Worm (Caenorhabditis elegans) whole organism, L1 larva: ENCODE measurements around the gene trpp-3.

ENCODE experiments used
- ama-1 ChIP-seq: fragments of 150-350 bp; optimal IDR thresholded peaks from 2 replicates; lab custom pipeline; 2014
- ets-5 ChIP-seq: fragments of 200-800 bp; sonication (Bioruptor generic); IDR thresholded peaks from 2 replicates; pipeline ENCODE4 v1.3.6; 2022; ENCODE audit warnings: missing genetic modification characterization, missing compliant biosample characterization
- fos-1 ChIP-seq: fragments of 150-350 bp; optimal IDR thresholded peaks from 2 replicates; lab custom pipeline; 2014; ENCODE audit warnings: missing biosample characterization, missing genetic modification characterization
- grh-1 ChIP-seq: fragments of 200-800 bp; sonication (Bioruptor generic); IDR thresholded peaks from 2 replicates; pipeline ENCODE4 v1.3.6; 2022; ENCODE audit warnings: missing genetic modification reagents, missing genetic modification characterization, missing compliant biosample characterization
- isw-1 ChIP-seq: fragments of 200-800 bp; sonication (Bioruptor generic); IDR thresholded peaks from 2 replicates; pipeline ENCODE4 v1.3.6; 2022; ENCODE audit warnings: missing genetic modification characterization, missing compliant biosample characterization
- jun-1 ChIP-seq: fragments of 150-350 bp; optimal IDR thresholded peaks from 2 replicates; lab custom pipeline; 2014; ENCODE audit warnings: missing biosample characterization, missing genetic modification reagents, missing genetic modification characterization
- nhr-11 ChIP-seq: fragments of 150-350 bp; optimal IDR thresholded peaks from 2 replicates; lab custom pipeline; 2014; ENCODE audit warnings: missing biosample characterization, missing genetic modification characterization
- nhr-12 ChIP-seq: sonication (generic microtip); optimal IDR thresholded peaks from 2 replicates; lab custom pipeline; 2017; ENCODE audit warnings: missing biosample characterization, missing genetic modification characterization
- nhr-77 ChIP-seq: fragments of 150-350 bp; optimal IDR thresholded peaks from 2 replicates; lab custom pipeline; 2014; ENCODE audit warnings: missing biosample characterization, missing genetic modification characterization
- pag-3 ChIP-seq: sonication (generic microtip); optimal IDR thresholded peaks from 2 replicates; lab custom pipeline; 2017; ENCODE audit warnings: missing genetic modification characterization, mild to moderate bottlenecking, missing compliant biosample characterization, antibody characterized with exemption, borderline replicate concordance; ENCODE audit not compliant: insufficient read depth
- xbp-1 ChIP-seq: sonication (generic microtip); optimal IDR thresholded peaks from 2 replicates; lab custom pipeline; 2016; ENCODE audit warnings: missing genetic modification characterization, missing compliant biosample characterization

DNA sequence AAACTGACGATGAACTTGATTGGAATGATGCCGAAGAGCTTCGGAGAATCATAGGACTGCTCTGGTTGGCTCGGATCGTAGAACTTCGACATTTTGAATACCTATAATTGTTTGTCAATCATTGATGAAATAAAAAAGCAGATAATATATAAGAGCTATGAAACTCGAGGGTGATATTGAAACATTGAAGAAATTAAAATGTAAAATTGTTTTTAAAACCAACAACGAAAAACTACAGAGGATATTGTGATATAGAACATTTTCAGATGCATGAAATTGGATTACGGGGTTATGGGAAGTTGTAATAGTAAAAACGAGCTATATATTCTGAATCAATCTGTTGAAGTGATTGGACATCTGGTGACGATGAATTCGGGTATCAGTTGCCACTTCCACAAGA is 39.1 kb downstream of the trpp-3 start, which contains the start of gene C48B4.10:
- TF ChIP-seq nhr-77 (tag; lab: Kevin White, UChicago) (no peak), xbp-1 (no peak), grh-1 (GFP tag; lab: Robert Waterston, UW) (no peak), jun-1 (no peak), pag-3 (no peak), isw-1 (no peak), ama-1 (no peak), nhr-11 (tag; lab: Kevin White, UChicago) (no peak), nhr-12 (tag; lab: Kevin White, UChicago) (no peak), fos-1 (tag; lab: Kevin White, UChicago) (no peak), ets-5 (no peak)
